Fruit fly (Drosophila melanogaster) whole organism, embryonic: ENCODE measurements around the gene RpS28a.

ENCODE experiments used
- Ada2b ChIP-seq: fragments of 200-800 bp; sonication (Bioruptor generic); IDR thresholded peaks from 2 replicates; pipeline ENCODE4 v1.3.6; 2022; ENCODE audit warnings: missing biosample characterization, missing genetic modification characterization
- Bgb ChIP-seq: fragments of 200-800 bp; sonication (Bioruptor generic); IDR thresholded peaks from 2 replicates; pipeline ENCODE4 v1.3.6; 2022; ENCODE audit warnings: missing biosample characterization, missing genetic modification characterization; ENCODE audit not compliant: partially characterized antibody
- CG12219 ChIP-seq: fragments of 200-800 bp; sonication (Bioruptor generic); optimal IDR thresholded peaks from 3 replicates; lab custom pipeline; 2018; ENCODE audit warnings: missing biosample characterization, mild to moderate bottlenecking, missing genetic modification characterization
- CG12299 ChIP-seq: fragments of 200-800 bp; sonication (Bioruptor generic); optimal IDR thresholded peaks from 2 replicates; lab custom pipeline; 2018; ENCODE audit warnings: missing biosample characterization, mild to moderate bottlenecking, missing genetic modification characterization
- CG12659 ChIP-seq: fragments of 200-800 bp; sonication (Bioruptor generic); optimal IDR thresholded peaks from 3 replicates; lab custom pipeline; 2017; ENCODE audit warnings: mild to moderate bottlenecking, missing biosample characterization, missing genetic modification reagents, missing genetic modification characterization
- CG13123 ChIP-seq: fragments of 200-800 bp; sonication (Bioruptor generic); optimal IDR thresholded peaks from 2 replicates; lab custom pipeline; 2016; ENCODE audit warnings: missing biosample characterization, missing genetic modification characterization
- CG13775 ChIP-seq: fragments of 200-800 bp; sonication (Bioruptor generic); optimal IDR thresholded peaks from 3 replicates; lab custom pipeline; 2017; ENCODE audit warnings: missing biosample characterization, mild to moderate bottlenecking, missing genetic modification characterization
- CG13894 ChIP-seq: fragments of 200-800 bp; sonication (Bioruptor generic); optimal IDR thresholded peaks from 3 replicates; lab custom pipeline; 2018; ENCODE audit warnings: missing biosample characterization, mild to moderate bottlenecking, missing genetic modification characterization, moderate library complexity
- CG15696 ChIP-seq: fragments of 200-800 bp; sonication (Bioruptor generic); optimal IDR thresholded peaks from 2 replicates; lab custom pipeline; 2019; ENCODE audit warnings: missing biosample characterization, mild to moderate bottlenecking, missing genetic modification characterization, moderate library complexity
- CG17568 ChIP-seq: fragments of 200-800 bp; sonication (Bioruptor generic); optimal IDR thresholded peaks from 2 replicates; lab custom pipeline; 2018; ENCODE audit warnings: missing biosample characterization, mild to moderate bottlenecking, missing genetic modification characterization, moderate library complexity
- CG2120 ChIP-seq: fragments of 200-800 bp; sonication (Bioruptor generic); optimal IDR thresholded peaks from 3 replicates; lab custom pipeline; 2016; ENCODE audit warnings: missing biosample characterization, missing genetic modification characterization
- CG2678 ChIP-seq: fragments of 200-800 bp; sonication (Bioruptor generic); optimal IDR thresholded peaks from 3 replicates; lab custom pipeline; 2019; ENCODE audit warnings: missing biosample characterization, mild to moderate bottlenecking, missing genetic modification characterization, moderate library complexity
- CG32532 ChIP-seq: fragments of 200-800 bp; sonication (Bioruptor generic); IDR thresholded peaks from 2 replicates; pipeline ENCODE4 v1.3.6; 2022; ENCODE audit warnings: missing biosample characterization, missing genetic modification characterization
- CG34376 ChIP-seq: fragments of 200-800 bp; sonication (Bioruptor generic); optimal IDR thresholded peaks from 2 replicates; lab custom pipeline; 2018; ENCODE audit warnings: missing biosample characterization, mild to moderate bottlenecking, missing genetic modification characterization
- CG4360 ChIP-seq: fragments of 200-800 bp; sonication (Bioruptor generic); IDR thresholded peaks from 2 replicates; pipeline ENCODE4 v1.3.6; 2022; ENCODE audit warnings: missing biosample characterization, missing genetic modification characterization
- CG9437 ChIP-seq: fragments of 200-800 bp; sonication (Bioruptor generic); optimal IDR thresholded peaks from 2 replicates; lab custom pipeline; 2018; ENCODE audit warnings: missing biosample characterization, mild to moderate bottlenecking, missing genetic modification characterization
- CG9727 ChIP-seq: fragments of 200-800 bp; sonication (Bioruptor generic); optimal IDR thresholded peaks from 3 replicates; lab custom pipeline; 2017; ENCODE audit warnings: missing biosample characterization, mild to moderate bottlenecking, missing genetic modification characterization
- Chrac-16 ChIP-seq: fragments of 200-800 bp; sonication (Bioruptor generic); optimal IDR thresholded peaks from 3 replicates; lab custom pipeline; 2016; ENCODE audit warnings: missing biosample characterization, missing genetic modification characterization
- D19A ChIP-seq: fragments of 200-800 bp; optimal IDR thresholded peaks from 3 replicates; lab custom pipeline; 2019; ENCODE audit warnings: missing biosample characterization, mild to moderate bottlenecking, missing genetic modification characterization, moderate library complexity
- Dp ChIP-seq: fragments of 200-800 bp; sonication (Bioruptor generic); optimal IDR thresholded peaks from 2 replicates; lab custom pipeline; 2018; ENCODE audit warnings: missing biosample characterization, mild to moderate bottlenecking, missing genetic modification characterization, moderate library complexity
- Dref ChIP-seq: fragments of 200-800 bp; sonication (Bioruptor generic); IDR thresholded peaks from 2 replicates; pipeline ENCODE4 v1.3.6; 2022; ENCODE audit warnings: missing biosample characterization, missing genetic modification characterization
- Drgx ChIP-seq: fragments of 200-800 bp; sonication (Bioruptor generic); IDR thresholded peaks from 2 replicates; pipeline ENCODE4 v1.3.6; 2022; ENCODE audit warnings: missing biosample characterization, missing genetic modification characterization
- Fer1 ChIP-seq: fragments of 200-800 bp; sonication (Bioruptor generic); optimal IDR thresholded peaks from 2 replicates; lab custom pipeline; 2017; ENCODE audit warnings: missing biosample characterization, mild to moderate bottlenecking, missing genetic modification characterization
- Fer3 ChIP-seq: fragments of 200-800 bp; sonication (Bioruptor generic); optimal IDR thresholded peaks from 2 replicates; lab custom pipeline; 2018; ENCODE audit warnings: missing biosample characterization, mild to moderate bottlenecking, missing genetic modification characterization, moderate library complexity
- MESR4 ChIP-seq: fragments of 200-800 bp; sonication (Bioruptor generic); optimal IDR thresholded peaks from 2 replicates; lab custom pipeline; 2018; ENCODE audit warnings: missing biosample characterization, mild to moderate bottlenecking, missing genetic modification characterization, moderate library complexity
- NFAT ChIP-seq: fragments of 200-800 bp; sonication (Bioruptor generic); IDR thresholded peaks from 2 replicates; pipeline ENCODE4 v1.3.6; 2022; ENCODE audit warnings: missing biosample characterization, missing genetic modification characterization
- NK7.1 ChIP-seq: fragments of 200-800 bp; sonication (Bioruptor generic); optimal IDR thresholded peaks from 3 replicates; lab custom pipeline; 2016; ENCODE audit warnings: missing biosample characterization, missing genetic modification characterization
- NfI ChIP-seq: fragments of 200-800 bp; sonication (Bioruptor generic); optimal IDR thresholded peaks from 3 replicates; lab custom pipeline; 2018; ENCODE audit warnings: missing biosample characterization, mild to moderate bottlenecking, missing genetic modification characterization, moderate library complexity
- Oaz ChIP-seq: fragments of 200-800 bp; sonication (Bioruptor generic); IDR thresholded peaks from 2 replicates; pipeline ENCODE4 v1.3.6; 2022; ENCODE audit warnings: missing biosample characterization, missing genetic modification characterization
- Sox100B ChIP-seq: fragments of 200-800 bp; sonication (Bioruptor generic); optimal IDR thresholded peaks from 3 replicates; lab custom pipeline; 2018; ENCODE audit warnings: missing biosample characterization, mild to moderate bottlenecking, missing genetic modification characterization
- bowl ChIP-seq: fragments of 200-800 bp; sonication (Bioruptor generic); IDR thresholded peaks from 2 replicates; pipeline ENCODE4 v1.3.6; 2022; ENCODE audit warnings: missing biosample characterization, missing genetic modification characterization
- crol ChIP-seq: fragments of 200-800 bp; sonication (Bioruptor generic); IDR thresholded peaks from 2 replicates; pipeline ENCODE4 v1.3.6; 2022; ENCODE audit warnings: missing biosample characterization, missing genetic modification characterization
- crp ChIP-seq, 2 experiments: fragments of 200-800 bp; sonication (Bioruptor generic); optimal IDR thresholded peaks; 2 replicates in 1 of 2; 3 replicates in 1 of 2; lab custom pipeline; 2017; ENCODE audit warnings: missing biosample characterization in 2 of 2, missing genetic modification characterization in 2 of 2, mild to moderate bottlenecking in 1 of 2, moderate library complexity in 1 of 2
- dm ChIP-seq: fragments of 200-800 bp; sonication (Bioruptor generic); optimal IDR thresholded peaks from 3 replicates; lab custom pipeline; 2016; ENCODE audit warnings: missing biosample characterization, missing genetic modification characterization
- eve ChIP-seq, 2 experiments: fragments of >200 bp; optimal IDR thresholded peaks; 2 replicates each; lab custom pipeline; 2017; ENCODE audit warnings: missing biosample characterization in 2 of 2, missing genetic modification characterization in 2 of 2
- fd3F ChIP-seq: fragments of 200-800 bp; sonication (Bioruptor generic); optimal IDR thresholded peaks from 2 replicates; lab custom pipeline; 2018; ENCODE audit warnings: missing biosample characterization, mild to moderate bottlenecking, missing genetic modification characterization, moderate library complexity
- gro ChIP-seq: fragments of 200-800 bp; sonication (Bioruptor generic); optimal IDR thresholded peaks from 2 replicates; lab custom pipeline; 2016; ENCODE audit warnings: missing biosample characterization, missing genetic modification characterization
- ken ChIP-seq: fragments of 200-800 bp; sonication (Bioruptor generic); IDR thresholded peaks from 3 replicates; pipeline ENCODE4 v1.3.6; 2022; ENCODE audit warnings: missing biosample characterization, missing genetic modification characterization
- kni ChIP-seq: fragments of 200-800 bp; sonication (Bioruptor generic); optimal IDR thresholded peaks from 3 replicates; lab custom pipeline; 2017; ENCODE audit warnings: mild to moderate bottlenecking, missing biosample characterization, missing genetic modification reagents, missing genetic modification characterization
- lov ChIP-seq, 2 experiments: fragments of 200-800 bp in 1 of 2; fragments of >200 bp in 1 of 2; sonication (Bioruptor generic) in 1 of 2; IDR thresholded peaks in 1 of 2; optimal IDR thresholded peaks in 1 of 2; 2 replicates in 1 of 2; 3 replicates in 1 of 2; pipeline versions ENCODE4 v1.3.6 to Lab custom; 2017 to 2022; ENCODE audit warnings: missing biosample characterization in 1 of 2, missing genetic modification characterization in 1 of 2
- nmo ChIP-seq: fragments of 200-800 bp; sonication (Bioruptor generic); optimal IDR thresholded peaks from 2 replicates; lab custom pipeline; 2018; ENCODE audit warnings: missing biosample characterization, mild to moderate bottlenecking, missing genetic modification characterization, moderate library complexity
- pzg ChIP-seq: fragments of 200-800 bp; sonication (Bioruptor generic); optimal IDR thresholded peaks from 3 replicates; lab custom pipeline; 2018; ENCODE audit warnings: missing biosample characterization, mild to moderate bottlenecking, missing genetic modification characterization, moderate library complexity
- scrt ChIP-seq: fragments of 200-800 bp; sonication (Bioruptor generic); optimal IDR thresholded peaks from 2 replicates; lab custom pipeline; 2018; ENCODE audit warnings: missing biosample characterization, mild to moderate bottlenecking, missing genetic modification characterization, moderate library complexity
- sens ChIP-seq: fragments of 200-800 bp; sonication (Bioruptor generic); peaks from one replicate; lab custom pipeline; 2016; ENCODE audit warnings: missing biosample characterization, missing genetic modification characterization
- sob ChIP-seq: fragments of 200-800 bp; sonication (Bioruptor generic); IDR thresholded peaks from 2 replicates; pipeline ENCODE4 v1.3.6; 2022; ENCODE audit warnings: missing biosample characterization, missing genetic modification characterization
- sqz ChIP-seq: fragments of 200-800 bp; sonication (Bioruptor generic); optimal IDR thresholded peaks from 3 replicates; lab custom pipeline; 2018; ENCODE audit warnings: missing biosample characterization, mild to moderate bottlenecking, missing genetic modification characterization
- tap ChIP-seq: fragments of 200-800 bp; optimal IDR thresholded peaks from 3 replicates; lab custom pipeline; 2019; ENCODE audit warnings: missing biosample characterization, mild to moderate bottlenecking, missing genetic modification characterization, moderate library complexity
- trem ChIP-seq: fragments of 200-800 bp; optimal IDR thresholded peaks from 3 replicates; lab custom pipeline; 2019; ENCODE audit warnings: missing biosample characterization, mild to moderate bottlenecking, missing genetic modification characterization, moderate library complexity
- vnd ChIP-seq: fragments of 200-800 bp; sonication (Bioruptor generic); IDR thresholded peaks from 3 replicates; pipeline ENCODE4 v1.3.6; 2022; ENCODE audit warnings: missing biosample characterization, missing genetic modification characterization; ENCODE audit not compliant: partially characterized antibody
- zen ChIP-seq: fragments of 200-800 bp; sonication (Bioruptor generic); optimal IDR thresholded peaks from 3 replicates; lab custom pipeline; 2018; ENCODE audit warnings: missing biosample characterization, mild to moderate bottlenecking, missing genetic modification characterization, moderate library complexity

The RpS28a gene

dm6 chr3R:30061154-30061482 is 38.7 kb upstream of the RpS28a start (continued):
- TF ChIP-seq trem: peak; percentile 88
- TF ChIP-seq Chrac-16: peak; percentile 64
- no peak for TF ChIP-seq MESR4 (GFP tag; lab: Kevin White, UChicago)
- peak; percentile 1 for TF ChIP-seq gro (GFP tag; lab: Kevin White, UChicago)
- TF ChIP-seq bowl: peak; percentile 89
- TF ChIP-seq CG12299 (tag; lab: Kevin White, UChicago): peak; percentile 48
- peak; percentile 46 for TF ChIP-seq CG9437 (GFP tag; lab: Kevin White, UChicago)
- TF ChIP-seq Fer3 (tag; lab: Kevin White, UChicago): peak; percentile 87
- peak; percentile 43 for TF ChIP-seq CG15696 (tag; lab: Kevin White, UChicago)
- peak; percentile 6; the same call in 1 of the 2 replicates for TF ChIP-seq CG4360
- TF ChIP-seq CG13775 (GFP tag; lab: Kevin White, UChicago): peak; percentile 33
- TF ChIP-seq Oaz (GFP tag; lab: Robert Waterston, UW): peak; percentile 84
- no peak for TF ChIP-seq vnd (GFP tag; lab: Robert Waterston, UW)
- peak; percentile 82 for TF ChIP-seq NK7.1 (GFP tag; lab: Kevin White, UChicago)
- no peak for TF ChIP-seq lov (optimal IDR thresholded peaks at IDR 0.05; lab: Kevin White, UChicago)
- TF ChIP-seq lov (GFP tag; IDR thresholded peaks at IDR 0.05; lab: Robert Waterston, UW): peak; percentile 94
- no peak for TF ChIP-seq Dref (GFP tag; lab: Robert Waterston, UW)
- peak; percentile 17 for TF ChIP-seq CG13123
- TF ChIP-seq eve (GFP tag; optimal IDR thresholded peaks at IDR 0.05; lab: Kevin White, UChicago): peak in 1 of 2 experiments; percentile 76
- TF ChIP-seq tap (tag; lab: Kevin White, UChicago): peak; percentile 96
- TF ChIP-seq crp (GFP tag; optimal IDR thresholded peaks at IDR 0.05; lab: Kevin White, UChicago): peak in 1 of 2 experiments; percentile 2
- peak; percentile 93 for TF ChIP-seq Ada2b (GFP tag; lab: Robert Waterston, UW)
- TF ChIP-seq CG9727 (GFP tag; lab: Kevin White, UChicago): peak; percentile 83
- TF ChIP-seq Dp (GFP tag; lab: Kevin White, UChicago): no peak
- peak; percentile 79 for TF ChIP-seq CG32532 (GFP tag; lab: Robert Waterston, UW)
- TF ChIP-seq sens (GFP tag; lab: Kevin White, UChicago): peak; percentile 98
- TF ChIP-seq NfI (GFP tag; lab: Kevin White, UChicago): peak; percentile 52
- peak; percentile 95 for TF ChIP-seq CG2678 (tag; lab: Kevin White, UChicago)
- peak; percentile 37 for TF ChIP-seq CG17568 (GFP tag; lab: Kevin White, UChicago)
- peak; percentile 82 for TF ChIP-seq scrt
- peak; percentile 42 for TF ChIP-seq dm (GFP tag; lab: Kevin White, UChicago)
- peak; percentile 93 for TF ChIP-seq ken (GFP tag; lab: Robert Waterston, UW)
- peak; percentile 88 for TF ChIP-seq Fer1 (GFP tag; lab: Kevin White, UChicago)
- TF ChIP-seq D19A (tag; lab: Kevin White, UChicago): peak; percentile 90
- TF ChIP-seq Bgb (GFP tag; lab: Robert Waterston, UW): no peak
- TF ChIP-seq kni (GFP tag; lab: Kevin White, UChicago): peak; percentile 49
- TF ChIP-seq pzg (GFP tag; lab: Kevin White, UChicago): no peak
- TF ChIP-seq Sox100B (GFP tag; lab: Kevin White, UChicago): peak; percentile 91
- TF ChIP-seq sob: peak; percentile 88
- peak; percentile 75 for TF ChIP-seq sqz
- peak; percentile 94 for TF ChIP-seq nmo
- TF ChIP-seq NFAT (GFP tag; lab: Robert Waterston, UW): peak; percentile 74
- TF ChIP-seq CG12659 (GFP tag; lab: Kevin White, UChicago): peak; percentile 60
- TF ChIP-seq CG2120 (GFP tag; lab: Kevin White, UChicago): peak; percentile 48
- peak; percentile 64 for TF ChIP-seq CG12219 (GFP tag; lab: Kevin White, UChicago)
- TF ChIP-seq CG34376: peak; percentile 37
- no peak; the same call in 1 of the 2 replicates for TF ChIP-seq crol (GFP tag; lab: Robert Waterston, UW)
- peak; percentile 52 for TF ChIP-seq fd3F (GFP tag; lab: Kevin White, UChicago)
- no peak for TF ChIP-seq CG13894 (tag; lab: Kevin White, UChicago)
- peak; percentile 79 for TF ChIP-seq zen (tag; lab: Kevin White, UChicago)
- TF ChIP-seq Drgx (GFP tag; lab: Robert Waterston, UW): peak; percentile 91
